Worm (Caenorhabditis elegans) whole organism, L1 larva: ENCODE measurements around the gene melo-1.

ENCODE experiments used
- ceh-82 ChIP-seq, 3 experiments: fragments of 150-350 bp in 1 of 3; sonication (generic microtip) in 2 of 3; optimal IDR thresholded peaks; 2 replicates each; lab custom pipeline; 2014 to 2017; ENCODE audit warnings: missing biosample characterization in 3 of 3, missing genetic modification characterization in 3 of 3
- efl-1 ChIP-seq, 4 experiments: fragments of 150-350 bp; optimal IDR thresholded peaks in 3 of 4; peaks in 1 of 4; 1 replicate in 1 of 4; 2 replicates in 3 of 4; lab custom pipeline; 2014; ENCODE audit warnings: missing biosample characterization in 2 of 4, missing genetic modification characterization in 2 of 4, missing genetic modification reagents in 2 of 4
- egl-13 ChIP-seq: sonication (generic microtip); optimal IDR thresholded peaks from 2 replicates; lab custom pipeline; 2016; ENCODE audit warnings: missing genotype, missing genetic modification reagents, missing genetic modification characterization, missing compliant biosample characterization
- elt-3 ChIP-seq, 6 experiments: fragments of 150-350 bp in 1 of 6; sonication (generic microtip); optimal IDR thresholded peaks; 2 replicates each; lab custom pipeline; 2017 to 2018; ENCODE audit warnings: missing biosample characterization in 6 of 6, missing genetic modification characterization in 6 of 6, inconsistent platforms in 1 of 6
- fkh-10 ChIP-seq: sonication (generic microtip); optimal IDR thresholded peaks from 2 replicates; lab custom pipeline; 2017; ENCODE audit warnings: missing biosample characterization, missing genetic modification reagents, missing genetic modification characterization
- jun-1 ChIP-seq: fragments of 150-350 bp; optimal IDR thresholded peaks from 2 replicates; lab custom pipeline; 2014; ENCODE audit warnings: missing biosample characterization, missing genetic modification reagents, missing genetic modification characterization
- lin-13 ChIP-seq: fragments of 150-350 bp; optimal IDR thresholded peaks from 2 replicates; lab custom pipeline; 2014; ENCODE audit warnings: missing biosample characterization, missing genetic modification reagents, missing genetic modification characterization
- lin-15B ChIP-seq: fragments of 150-350 bp; sonication (generic microtip); optimal IDR thresholded peaks from 3 replicates; lab custom pipeline; 2014; ENCODE audit warnings: missing biosample characterization, missing genetic modification characterization
- nhr-20 ChIP-seq: sonication (generic microtip); optimal IDR thresholded peaks from 2 replicates; lab custom pipeline; 2016; ENCODE audit warnings: mild to moderate bottlenecking, missing genetic modification characterization, missing compliant biosample characterization
- nhr-77 ChIP-seq: fragments of 150-350 bp; optimal IDR thresholded peaks from 2 replicates; lab custom pipeline; 2014; ENCODE audit warnings: missing biosample characterization, missing genetic modification characterization
- nhr-85 ChIP-seq: sonication (generic microtip); peaks from one replicate; lab custom pipeline; 2016; ENCODE audit warnings: missing genetic modification characterization, inconsistent platforms, missing compliant biosample characterization
- nhr-90 ChIP-seq: sonication (generic microtip); optimal IDR thresholded peaks from 2 replicates; lab custom pipeline; 2016; ENCODE audit warnings: mild to moderate bottlenecking, missing genetic modification characterization, missing compliant biosample characterization; ENCODE audit not compliant: poor library complexity
- snu-23 ChIP-seq: sonication (generic microtip); optimal IDR thresholded peaks from 2 replicates; lab custom pipeline; 2016; ENCODE audit warnings: missing genetic modification characterization, missing compliant biosample characterization
- zip-4 ChIP-seq: fragments of 200-800 bp; sonication (Bioruptor generic); optimal IDR thresholded peaks from 2 replicates; lab custom pipeline; 2018; ENCODE audit warnings: mild to moderate bottlenecking, missing genetic modification characterization, moderate library complexity, missing compliant biosample characterization

- TF ChIP-seq nhr-90 (peak; percentile 96), lin-13 (GFP tag; lab: Kevin White, UChicago) (peak; percentile 95), nhr-20 (tag; lab: Kevin White, UChicago) (peak; percentile 96), ceh-82 (tag; optimal IDR thresholded peaks at IDR 0.05; lab: Kevin White, UChicago) (peak; percentile 95 to 98 (median 98)), efl-1 (optimal IDR thresholded peaks at IDR 0.05; lab: Kevin White, UChicago) (peak; percentile 91 to 95), efl-1 (GFP tag; optimal IDR thresholded peaks at IDR 0.05 in 1 of 2; lab: Kevin White, UChicago) (peak; percentile 84 to 99), snu-23 (GFP tag; lab: Kevin White, UChicago) (peak; percentile 97), lin-15B (tag; lab: Kevin White, UChicago) (peak; percentile 97), fkh-10 (GFP tag; lab: Kevin White, UChicago) (peak; percentile 88), nhr-77 (peak; percentile 93), egl-13 (tag; lab: Kevin White, UChicago) (peak; percentile 83), jun-1 (peak; percentile 87), elt-3 (tag; optimal IDR thresholded peaks at IDR 0.05; lab: Kevin White, UChicago) (peak in 3 of 6 experiments; percentile 42 to 93 (median 91)), nhr-85 (tag; lab: Kevin White, UChicago) (peak; percentile 96), zip-4 (peak; percentile 92)
Measured at ce11 chrIV:14767693-14768251, 19.1 kb upstream of the melo-1 start, which contains the start of the genes mrps-7 and Y57G11C.3.
